Fruit fly (Drosophila melanogaster): ENCODE data around the gene Fum2.

Gene Fum2

DNA sequence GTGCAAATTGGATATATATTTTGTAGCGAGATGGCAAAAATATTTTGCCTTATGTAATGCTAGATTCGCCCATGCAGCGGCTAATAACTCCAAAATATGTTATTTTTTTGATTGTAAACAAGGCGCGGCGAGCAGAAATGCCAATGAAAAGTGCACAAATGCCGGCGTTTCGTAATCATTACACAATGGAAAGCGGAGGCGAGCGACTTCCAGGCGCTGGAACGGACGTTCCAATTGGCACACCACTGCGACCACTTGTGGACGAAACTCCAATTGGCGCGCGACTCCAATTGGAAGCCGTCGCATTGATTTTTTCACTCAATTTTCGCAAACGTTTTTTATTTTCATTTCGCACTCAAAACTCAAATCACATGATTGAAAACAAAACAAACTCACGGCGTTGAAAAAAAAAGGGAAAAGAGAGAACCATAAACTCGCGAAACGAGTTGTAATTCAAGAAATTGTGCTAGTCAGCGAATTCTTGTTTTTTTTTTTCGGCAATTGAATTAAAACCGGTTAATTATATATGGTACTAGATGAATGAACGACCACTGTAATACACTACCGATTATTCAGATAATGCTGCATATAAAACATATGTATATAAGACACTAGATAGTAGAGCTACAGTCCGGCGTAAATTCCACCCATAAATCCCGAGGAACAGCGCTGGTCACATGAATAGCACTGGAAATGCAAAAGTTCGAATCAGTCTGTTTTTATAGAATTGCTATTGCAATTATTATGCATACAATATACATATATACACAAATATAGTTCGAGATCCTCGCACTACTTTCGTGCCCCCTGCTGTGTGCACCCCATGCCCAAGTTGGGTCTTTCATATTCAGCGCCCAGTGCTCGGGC, 2.7 kb upstream of the Fum2 start, which contains the start of gene ND-ASHI (continued):
- TF ChIP-seq Opbp (GFP tag; IDR thresholded peaks at IDR 0.05; ENCODE audit: partially characterized antibody), result no peak
- TF ChIP-seq nerfin-1 (tag; optimal IDR thresholded peaks at IDR 0.05), result peak; percentile 83
- TF ChIP-seq CG43689 (GFP tag; IDR thresholded peaks at IDR 0.05), result peak; percentile 87
- no peak for TF ChIP-seq CG7745 (tag; optimal IDR thresholded peaks at IDR 0.05)
- peak; percentile 88 for TF ChIP-seq CG18262 (tag; optimal IDR thresholded peaks at IDR 0.05)
- no peak for TF ChIP-seq CG9797 (GFP tag; optimal IDR thresholded peaks at IDR 0.05)
- peak; percentile 87 for TF ChIP-seq onecut (GFP tag; IDR thresholded peaks at IDR 0.05)
- peak; percentile 94 for TF ChIP-seq CG11085 (GFP tag; IDR thresholded peaks at IDR 0.05)
- peak; percentile 95 for TF ChIP-seq PHDP (tag; optimal IDR thresholded peaks at IDR 0.05)
- TF ChIP-seq croc (GFP tag; conservative IDR thresholded peaks at IDR 0.05), result peak; percentile 84
- TF ChIP-seq CG12236 (GFP tag; optimal IDR thresholded peaks at IDR 0.05), result peak; percentile 73
- TF ChIP-seq YL-1 (GFP tag; optimal IDR thresholded peaks at IDR 0.05), result peak; percentile 68
- peak; percentile 88; the same call in 1 of the 2 replicates for TF ChIP-seq ham (GFP tag; IDR thresholded peaks at IDR 0.05)
- peak; percentile 91 for TF ChIP-seq CG1602 (GFP tag; optimal IDR thresholded peaks at IDR 0.05)
- peak; percentile 92 for TF ChIP-seq CG6175 (GFP tag; IDR thresholded peaks at IDR 0.05)
- peak; percentile 73 for TF ChIP-seq twi (tag; optimal IDR thresholded peaks at IDR 0.05)
- TF ChIP-seq CG9932 (GFP tag; IDR thresholded peaks at IDR 0.05), result peak; percentile 98
- TF ChIP-seq CG2199 (GFP tag; IDR thresholded peaks at IDR 0.05), result peak; percentile 90
- TF ChIP-seq CG14014 (GFP tag; IDR thresholded peaks at IDR 0.05), result peak; percentile 97
- peak; percentile 92 for TF ChIP-seq az2 (GFP tag; optimal IDR thresholded peaks at IDR 0.05)
- peak; percentile 91 for TF ChIP-seq gsb (GFP tag; IDR thresholded peaks at IDR 0.05)
- peak; percentile 92 for TF ChIP-seq CG17612 (GFP tag; IDR thresholded peaks at IDR 0.05)
- TF ChIP-seq exex (tag; optimal IDR thresholded peaks at IDR 0.05), result peak; percentile 80
- peak; percentile 79 for TF ChIP-seq CG31388 (GFP tag; optimal IDR thresholded peaks at IDR 0.05)
- no peak for TF ChIP-seq Bgb (GFP tag; IDR thresholded peaks at IDR 0.05; ENCODE audit: partially characterized antibody)
- TF ChIP-seq sens (GFP tag), result peak; percentile 98
- TF ChIP-seq CG12104 (GFP tag; optimal IDR thresholded peaks at IDR 0.05), result peak; percentile 90
- TF ChIP-seq CG7786 (GFP tag; optimal IDR thresholded peaks at IDR 0.05), result peak; percentile 88
- TF ChIP-seq CG7372 (GFP tag; IDR thresholded peaks at IDR 0.05), result peak; percentile 95
- TF ChIP-seq CG4328 (GFP tag; optimal IDR thresholded peaks at IDR 0.05), result peak; percentile 83
- peak; percentile 86 for TF ChIP-seq CG7357 (GFP tag; IDR thresholded peaks at IDR 0.05)
- TF ChIP-seq eve (GFP tag; optimal IDR thresholded peaks at IDR 0.05), result no peak
- peak; percentile 89 for TF ChIP-seq CG31441 (GFP tag; IDR thresholded peaks at IDR 0.05)
- peak; percentile 94 for TF ChIP-seq CG14050 (GFP tag; IDR thresholded peaks at IDR 0.05)
- TF ChIP-seq ind (GFP tag; optimal IDR thresholded peaks at IDR 0.05), result peak; percentile 95

DNA sequence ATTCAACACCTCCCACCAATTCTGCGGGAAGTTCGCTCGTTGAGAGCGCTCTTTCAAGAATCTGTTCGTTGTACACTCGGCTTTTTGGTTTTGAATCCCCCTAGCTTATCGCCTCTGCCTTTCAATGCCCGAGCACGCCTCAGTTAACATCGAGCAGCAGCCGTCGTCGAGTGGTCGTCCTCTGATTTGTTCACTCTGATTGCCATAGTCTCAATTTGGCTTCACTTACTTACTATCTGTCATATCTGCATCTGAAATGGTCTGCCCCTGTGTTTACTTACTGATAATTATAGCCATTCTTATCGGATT, 2.1 kb upstream of the Fum2 start:
- TF ChIP-seq ATbp (GFP tag; optimal IDR thresholded peaks at IDR 0.05) (no peak), Aef1 (GFP tag; IDR thresholded peaks at IDR 0.05) (no peak), Sry-δ (GFP tag; optimal IDR thresholded peaks at IDR 0.05) (no peak), D19A (tag; optimal IDR thresholded peaks at IDR 0.05) (no peak), usp (GFP tag; optimal IDR thresholded peaks at IDR 0.05) (no peak), CG10321 (GFP tag; IDR thresholded peaks at IDR 0.05) (no peak), sug (tag; optimal IDR thresholded peaks at IDR 0.05) (peak; percentile 40), stc (GFP tag; IDR thresholded peaks at IDR 0.05) (no peak), CG12769 (tag; optimal IDR thresholded peaks at IDR 0.05) (no peak), CG17829 (tag; optimal IDR thresholded peaks at IDR 0.05) (no peak), tap (tag; optimal IDR thresholded peaks at IDR 0.05) (no peak), TFAM (GFP tag; optimal IDR thresholded peaks at IDR 0.05) (no peak), NC2β (GFP tag; optimal IDR thresholded peaks at IDR 0.05) (no peak), CG13123 (GFP tag; optimal IDR thresholded peaks at IDR 0.05) (no peak), CG10543 (GFP tag; optimal IDR thresholded peaks at IDR 0.05) (peak; percentile 56), E2f1 (GFP tag; IDR thresholded peaks at IDR 0.05) (no peak), Deaf1 (tag; optimal IDR thresholded peaks at IDR 0.05) (peak; percentile 87), HLHmδ (GFP tag; optimal IDR thresholded peaks at IDR 0.05) (no peak)
